Fruit fly (Drosophila melanogaster): Measurements from ENCODE around the gene skd.

skd gene

DNA sequence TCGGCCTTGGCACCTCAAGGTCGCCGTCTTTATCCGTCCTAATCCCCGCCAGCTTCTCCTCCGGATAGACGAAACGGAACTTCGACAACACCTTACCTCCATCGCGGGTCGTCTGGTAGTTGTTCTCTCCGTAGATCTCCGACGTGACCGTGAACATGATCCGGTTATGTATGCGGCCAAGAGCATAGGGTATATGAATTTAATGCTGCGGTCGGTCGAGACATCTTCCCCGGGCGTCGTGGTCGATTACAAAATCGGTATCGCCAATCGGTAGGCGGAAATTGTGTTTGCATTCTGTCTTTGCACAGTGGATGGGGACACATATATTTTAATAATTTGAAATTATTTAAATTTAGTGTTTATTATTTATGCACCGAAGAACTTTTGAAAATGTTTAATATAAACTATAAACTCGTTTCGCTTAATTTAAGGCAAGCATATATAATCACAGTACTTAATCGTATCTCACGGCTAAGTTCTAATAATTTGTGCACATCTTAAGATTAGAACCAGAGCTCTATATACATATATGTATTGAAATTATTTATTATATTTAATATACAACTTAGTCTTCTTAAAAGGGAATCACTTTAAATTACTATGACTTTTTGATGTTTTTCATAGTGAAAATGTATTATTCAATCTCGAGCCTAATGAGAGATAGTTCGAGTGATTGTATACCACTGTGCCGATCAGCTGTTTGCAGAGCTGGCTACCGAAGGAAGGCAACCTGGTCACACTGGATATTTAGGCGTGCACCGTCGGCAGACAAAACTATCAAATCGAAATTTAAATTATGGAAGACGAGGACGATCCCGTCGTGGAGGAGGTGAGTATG lies 4.1 kb upstream of the skd start, which contains the start of the genes CG10584 and Polr3E (continued):
- peak; percentile 90 for TF ChIP-seq CG6765 (GFP tag; optimal IDR thresholded peaks at IDR 0.05)
- TF ChIP-seq CG1792 (GFP tag; optimal IDR thresholded peaks at IDR 0.05) = no peak
- 0 out of 2 replicates have a peak, but pooled peaks have one; percentile 16 for TF ChIP-seq Poxn (GFP tag; IDR thresholded peaks at IDR 0.05)
- peak; percentile 94 for TF ChIP-seq MBD-R2 (GFP tag; IDR thresholded peaks at IDR 0.05)
- peak; percentile 73 for TF ChIP-seq schlank (tag; optimal IDR thresholded peaks at IDR 0.05)
- peak; percentile 79 for TF ChIP-seq Dbx (GFP tag; IDR thresholded peaks at IDR 0.05)
- TF ChIP-seq pros (GFP tag; optimal IDR thresholded peaks at IDR 0.05) = peak; percentile 77
- TF ChIP-seq sc (optimal IDR thresholded peaks at IDR 0.05) = no peak
- peak; percentile 92 for TF ChIP-seq sc (GFP tag; optimal IDR thresholded peaks at IDR 0.05)
- TF ChIP-seq CG4282 (GFP tag; optimal IDR thresholded peaks at IDR 0.05) = peak; percentile 85
- peak; percentile 96 for TF ChIP-seq CG4328 (GFP tag; optimal IDR thresholded peaks at IDR 0.05)
- peak; percentile 62 for TF ChIP-seq zfh2 (GFP tag; optimal IDR thresholded peaks at IDR 0.05)
- TF ChIP-seq gsb (GFP tag; IDR thresholded peaks at IDR 0.05) = peak; percentile 81
- peak; percentile 97 for TF ChIP-seq CoRest (tag; optimal IDR thresholded peaks at IDR 0.05)
- no peak for TF ChIP-seq CG2129 (GFP tag; IDR thresholded peaks at IDR 0.05; ENCODE audit: partially characterized antibody)
- TF ChIP-seq stc (GFP tag; IDR thresholded peaks at IDR 0.05) = peak; percentile 64
- peak; percentile 72; the same call in 1 of the 2 replicates for TF ChIP-seq CG11247 (GFP tag; IDR thresholded peaks at IDR 0.05)
- TF ChIP-seq Fer2 (tag; optimal IDR thresholded peaks at IDR 0.05) = peak; percentile 89
- TF ChIP-seq CG14710 (tag; optimal IDR thresholded peaks at IDR 0.05) = peak; percentile 96
- TF ChIP-seq pfk (GFP tag; optimal IDR thresholded peaks at IDR 0.05) = peak; percentile 50
- peak; percentile 97 for TF ChIP-seq CG13296 (GFP tag; optimal IDR thresholded peaks at IDR 0.05)
- TF ChIP-seq Ada2b (GFP tag; IDR thresholded peaks at IDR 0.05) = peak; percentile 65; the same call in 1 of the 2 replicates
- peak; percentile 79 for TF ChIP-seq CG8281 (tag; optimal IDR thresholded peaks at IDR 0.05)
- TF ChIP-seq chn (GFP tag; optimal IDR thresholded peaks at IDR 0.05) = peak; percentile 42
- peak; percentile 51 for TF ChIP-seq Atf-2 (GFP tag; optimal IDR thresholded peaks at IDR 0.05)
- peak; percentile 76 for TF ChIP-seq Taf1 (GFP tag; IDR thresholded peaks at IDR 0.05)
- peak; percentile 66 for TF ChIP-seq CG17802 (tag; optimal IDR thresholded peaks at IDR 0.05)
- TF ChIP-seq eve (GFP tag; optimal IDR thresholded peaks at IDR 0.05) = no peak
- peak; percentile 88 for TF ChIP-seq lbe (GFP tag; optimal IDR thresholded peaks at IDR 0.05)
- peak; percentile 62 for TF ChIP-seq CG14050 (GFP tag; IDR thresholded peaks at IDR 0.05)
- no peak for TF ChIP-seq luna (GFP tag; optimal IDR thresholded peaks at IDR 0.05)
- peak; percentile 76; the same call in 1 of the 2 replicates for TF ChIP-seq CG14014 (GFP tag; IDR thresholded peaks at IDR 0.05)
- TF ChIP-seq az2 (GFP tag; optimal IDR thresholded peaks at IDR 0.05) = peak; percentile 90
- peak; percentile 88 for TF ChIP-seq Med (GFP tag)
- peak; percentile 52; the same call in 2 of the 3 replicates for TF ChIP-seq HLH4C (GFP tag; IDR thresholded peaks at IDR 0.05; ENCODE audit: partially characterized antibody)
- TF ChIP-seq shn (GFP tag; optimal IDR thresholded peaks at IDR 0.05) = peak; percentile 46
- no peak for TF ChIP-seq ERR (GFP tag; optimal IDR thresholded peaks at IDR 0.05)
- no peak for TF ChIP-seq mld (GFP tag; IDR thresholded peaks at IDR 0.05; ENCODE audit: partially characterized antibody)
- peak; percentile 94 for TF ChIP-seq lab (GFP tag; optimal IDR thresholded peaks at IDR 0.05)
- peak; percentile 94 for TF ChIP-seq bcd (GFP tag; optimal IDR thresholded peaks at IDR 0.05)
- peak; percentile 97 for TF ChIP-seq CG2712 (tag; optimal IDR thresholded peaks at IDR 0.05)
- no peak for TF ChIP-seq Dip2 (GFP tag; IDR thresholded peaks at IDR 0.05)
- peak; percentile 94 for TF ChIP-seq PHDP (tag; optimal IDR thresholded peaks at IDR 0.05)
- TF ChIP-seq CG6272 (GFP tag; IDR thresholded peaks at IDR 0.05) = peak; percentile 78
- peak; percentile 90 for TF ChIP-seq tap (tag; optimal IDR thresholded peaks at IDR 0.05)
- peak; percentile 82 for TF ChIP-seq CG4820 (GFP tag; optimal IDR thresholded peaks at IDR 0.05)
- no peak for TF ChIP-seq Hr39 (optimal IDR thresholded peaks at IDR 0.05)
- TF ChIP-seq CG17612 (GFP tag; IDR thresholded peaks at IDR 0.05) = no peak
- peak; percentile 53 for TF ChIP-seq Neu2 (GFP tag; optimal IDR thresholded peaks at IDR 0.05; ENCODE audit: borderline replicate concordance)
